Fruit fly (Drosophila melanogaster) whole organism, embryonic: ENCODE data around the gene Slc25A46a.

Source experiments
- Ets97D ChIP-seq: fragments of 200-800 bp; sonication (Bioruptor generic); optimal IDR thresholded peaks from 3 replicates; lab custom pipeline; 2016; ENCODE audit warnings: missing biosample characterization, missing genetic modification characterization
- Meics ChIP-seq: fragments of 200-800 bp; sonication (Bioruptor generic); optimal IDR thresholded peaks from 2 replicates; lab custom pipeline; 2017; ENCODE audit warnings: missing biosample characterization, mild to moderate bottlenecking, missing genetic modification characterization
- Pdp1 ChIP-seq, 2 experiments: fragments of 200-800 bp; sonication (Bioruptor generic); optimal IDR thresholded peaks; 3 replicates each; lab custom pipeline; 2016; ENCODE audit warnings: missing biosample characterization in 2 of 2, missing genetic modification characterization in 2 of 2, mild to moderate bottlenecking in 1 of 2, moderate library complexity in 1 of 2
- Tbp ChIP-seq: fragments of >200 bp; optimal IDR thresholded peaks from 2 replicates; lab custom pipeline; 2018; ENCODE audit warnings: missing biosample characterization, missing genetic modification characterization
- en ChIP-seq: fragments of 200-800 bp; sonication (Bioruptor generic); optimal IDR thresholded peaks from 2 replicates; lab custom pipeline; 2016; ENCODE audit warnings: missing biosample characterization, missing genetic modification characterization
- kni ChIP-seq: fragments of 200-800 bp; sonication (Bioruptor generic); optimal IDR thresholded peaks from 3 replicates; lab custom pipeline; 2017; ENCODE audit warnings: mild to moderate bottlenecking, missing biosample characterization, missing genetic modification reagents, missing genetic modification characterization
- pros ChIP-seq: fragments of 200-800 bp; sonication (Bioruptor generic); optimal IDR thresholded peaks from 3 replicates; lab custom pipeline; 2019; ENCODE audit warnings: missing biosample characterization, mild to moderate bottlenecking, missing genetic modification characterization, moderate library complexity
- schlank ChIP-seq: fragments of 200-800 bp; sonication (Bioruptor generic); optimal IDR thresholded peaks from 2 replicates; lab custom pipeline; 2018; ENCODE audit warnings: missing biosample characterization, mild to moderate bottlenecking, missing genetic modification characterization

dm6 chrX:15989631-15990030 lies 6.1 kb downstream of the Slc25A46a start:
- TF ChIP-seq en (GFP tag; lab: Kevin White, UChicago), result no peak
- TF ChIP-seq Pdp1 (GFP tag; optimal IDR thresholded peaks at IDR 0.05; lab: Kevin White, UChicago), result no peak
- TF ChIP-seq kni (GFP tag; lab: Kevin White, UChicago), result no peak
- TF ChIP-seq schlank (tag; lab: Kevin White, UChicago), result no peak
- TF ChIP-seq Meics (GFP tag; lab: Kevin White, UChicago), result no peak
- no peak for TF ChIP-seq Ets97D (GFP tag; lab: Kevin White, UChicago)
- TF ChIP-seq Tbp (GFP tag; lab: Kevin White, UChicago), result no peak
- TF ChIP-seq pros (GFP tag; lab: Kevin White, UChicago), result no peak
